Worm (Caenorhabditis elegans): ENCODE data around the gene ztf-14.

ce11 chrX:14520463-14520862 lies 24.6 kb downstream of the ztf-14 start, which contains the start of gene D1025.1:
- TF ChIP-seq ZK185.1 (tag; optimal IDR thresholded peaks at IDR 0.05; ENCODE audit: poor library complexity, severe bottlenecking) (no peak), ama-1 (optimal IDR thresholded peaks at IDR 0.05) (no peak), ama-1 (GFP tag; optimal IDR thresholded peaks at IDR 0.05) (no peak), snpc-4 (GFP tag; optimal IDR thresholded peaks at IDR 0.05) (no peak), snpc-4 (tag; optimal IDR thresholded peaks at IDR 0.05) (no peak), egl-18 (GFP tag; IDR thresholded peaks at IDR 0.05) (no peak), pbrm-1 (GFP tag; IDR thresholded peaks at IDR 0.05) (no peak), lin-35 (GFP tag; optimal IDR thresholded peaks at IDR 0.05) (no peak), chd-7 (tag; optimal IDR thresholded peaks at IDR 0.05) (no peak), lin-40 (tag; optimal IDR thresholded peaks at IDR 0.05) (no peak), nhr-90 (tag; optimal IDR thresholded peaks at IDR 0.05) (no peak), ztf-3 (GFP tag; optimal IDR thresholded peaks at IDR 0.05) (no peak), mel-28 (tag; optimal IDR thresholded peaks at IDR 0.05; ENCODE audit: borderline replicate concordance) (no peak), C06A6.2 (GFP tag; conservative IDR thresholded peaks at IDR 0.05) (no peak), T26A5.8 (tag; optimal IDR thresholded peaks at IDR 0.05) (no peak), T07F8.4 (tag; optimal IDR thresholded peaks at IDR 0.05) (no peak)
